Worm (Caenorhabditis elegans) whole organism, mixed stage, embryonic: ENCODE results near the gene nhr-88.

Experiments
- M03D4.4 ChIP-seq: sonication (generic microtip); optimal IDR thresholded peaks from 2 replicates; lab custom pipeline; 2017; ENCODE audit warnings: mild to moderate bottlenecking, missing genetic modification characterization, missing compliant biosample characterization
- blmp-1 ChIP-seq: fragments of 150-350 bp; optimal IDR thresholded peaks from 2 replicates; lab custom pipeline; 2014; ENCODE audit warnings: missing biosample characterization, missing genetic modification characterization
- ceh-39 ChIP-seq: fragments of 150-350 bp; optimal IDR thresholded peaks from 2 replicates; lab custom pipeline; 2014; ENCODE audit warnings: missing biosample characterization, missing genetic modification characterization
- ceh-43 ChIP-seq: fragments of 200-800 bp; sonication (Bioruptor generic); optimal IDR thresholded peaks from 2 replicates; lab custom pipeline; 2018; ENCODE audit warnings: mild to moderate bottlenecking, missing genetic modification characterization, moderate library complexity, missing compliant biosample characterization
- ceh-83 ChIP-seq: fragments of 200-800 bp; sonication (Bioruptor generic); optimal IDR thresholded peaks from 2 replicates; lab custom pipeline; 2018; ENCODE audit warnings: mild to moderate bottlenecking, missing genetic modification characterization, missing compliant biosample characterization
- ces-1 ChIP-seq: fragments of 150-350 bp; optimal IDR thresholded peaks from 2 replicates; lab custom pipeline; 2014; ENCODE audit warnings: missing biosample characterization, missing genetic modification reagents, missing genetic modification characterization
- cnd-1 ChIP-seq: fragments of 200-800 bp; sonication (Bioruptor generic); optimal IDR thresholded peaks from 2 replicates; lab custom pipeline; 2018; ENCODE audit warnings: mild to moderate bottlenecking, missing genetic modification characterization, missing compliant biosample characterization
- drap-1 ChIP-seq: fragments of 200-800 bp; sonication (Bioruptor generic); optimal IDR thresholded peaks from 3 replicates; lab custom pipeline; 2018; ENCODE audit warnings: mild to moderate bottlenecking, missing genetic modification characterization, missing compliant biosample characterization
- elt-1 ChIP-seq: sonication (generic microtip); optimal IDR thresholded peaks from 2 replicates; lab custom pipeline; 2017; ENCODE audit warnings: missing genetic modification characterization, mild to moderate bottlenecking, missing compliant biosample characterization, antibody characterized with exemption, moderate library complexity, borderline replicate concordance; ENCODE audit not compliant: insufficient read depth
- elt-3 ChIP-seq: fragments of 150-350 bp; optimal IDR thresholded peaks from 2 replicates; lab custom pipeline; 2014; ENCODE audit warnings: missing biosample characterization, missing genetic modification characterization
- hlh-1 ChIP-seq: fragments of 150-350 bp; optimal IDR thresholded peaks from 2 replicates; lab custom pipeline; 2014; ENCODE audit warnings: missing biosample characterization, missing genetic modification reagents, missing genetic modification characterization
- lin-32 ChIP-seq: fragments of 200-800 bp; sonication (Bioruptor generic); optimal IDR thresholded peaks from 2 replicates; lab custom pipeline; 2018; ENCODE audit warnings: mild to moderate bottlenecking, missing genetic modification characterization, missing compliant biosample characterization
- lsy-2 ChIP-seq: fragments of 150-350 bp; optimal IDR thresholded peaks from 2 replicates; lab custom pipeline; 2014; ENCODE audit warnings: missing biosample characterization, missing genetic modification characterization
- mab-5 ChIP-seq: fragments of 150-350 bp; optimal IDR thresholded peaks from 2 replicates; lab custom pipeline; 2014; ENCODE audit warnings: missing biosample characterization, missing genetic modification characterization
- mls-2 ChIP-seq: sonication (generic microtip); optimal IDR thresholded peaks from 2 replicates; lab custom pipeline; 2016; ENCODE audit warnings: mild to moderate bottlenecking, missing genetic modification characterization, moderate library complexity, missing compliant biosample characterization
- nhr-12 ChIP-seq: fragments of 150-350 bp; optimal IDR thresholded peaks from 2 replicates; lab custom pipeline; 2014; ENCODE audit warnings: missing biosample characterization, missing genetic modification characterization
- nhr-2 ChIP-seq: fragments of 150-350 bp; optimal IDR thresholded peaks from 2 replicates; lab custom pipeline; 2014; ENCODE audit warnings: missing biosample characterization, missing genetic modification characterization
- nhr-237 ChIP-seq: fragments of 150-350 bp; optimal IDR thresholded peaks from 2 replicates; lab custom pipeline; 2014; ENCODE audit warnings: missing biosample characterization, missing genetic modification characterization
- nhr-76 ChIP-seq: sonication (generic microtip); optimal IDR thresholded peaks from 2 replicates; lab custom pipeline; 2017; ENCODE audit warnings: missing biosample characterization, missing genetic modification characterization
- pha-4 ChIP-seq: fragments of 150-350 bp; optimal IDR thresholded peaks from 2 replicates; lab custom pipeline; 2018; ENCODE audit warnings: missing biosample characterization, missing genetic modification reagents, missing genetic modification characterization
- snpc-4 ChIP-seq: fragments of 150-350 bp; optimal IDR thresholded peaks from 2 replicates; lab custom pipeline; 2014; ENCODE audit warnings: missing biosample characterization, missing genetic modification characterization
- sptf-1 ChIP-seq: sonication (generic microtip); optimal IDR thresholded peaks from 2 replicates; lab custom pipeline; 2017; ENCODE audit warnings: mild to moderate bottlenecking, missing genetic modification characterization, moderate library complexity, missing compliant biosample characterization
- tbx-8 ChIP-seq: fragments of 200-800 bp; sonication (Bioruptor generic); optimal IDR thresholded peaks from 2 replicates; lab custom pipeline; 2018; ENCODE audit warnings: mild to moderate bottlenecking, missing genetic modification characterization, moderate library complexity, missing compliant biosample characterization
- unc-120 ChIP-seq: sonication (generic microtip); optimal IDR thresholded peaks from 2 replicates; lab custom pipeline; 2017; ENCODE audit warnings: missing genetic modification characterization, missing compliant biosample characterization; ENCODE audit not compliant: poor library complexity, severe bottlenecking
- unc-39 ChIP-seq: fragments of 150-350 bp; optimal IDR thresholded peaks from 2 replicates; lab custom pipeline; 2014; ENCODE audit warnings: missing biosample characterization, missing genetic modification characterization
- unc-62 ChIP-seq: fragments of 150-350 bp; optimal IDR thresholded peaks from 2 replicates; lab custom pipeline; 2014; ENCODE audit warnings: missing biosample characterization, missing genetic modification reagents, missing genetic modification characterization
- zip-8 ChIP-seq: fragments of 150-350 bp; optimal IDR thresholded peaks from 2 replicates; lab custom pipeline; 2014; ENCODE audit warnings: missing biosample characterization, missing genetic modification characterization
- ztf-11 ChIP-seq: fragments of 150-350 bp; optimal IDR thresholded peaks from 2 replicates; lab custom pipeline; 2014; ENCODE audit warnings: missing biosample characterization, missing genetic modification characterization

Gene nhr-88

ce11 chrII:2952629-2953028 is 23.8 kb upstream of the nhr-88 start, which contains the start of gene irld-51:
Gene irld-51 (minus strand): TSS chrII:2952729.
- TF ChIP-seq sptf-1 (no peak), tbx-8 (no peak), snpc-4 (no peak), ceh-83 (GFP tag; lab: Kevin White, UChicago) (no peak), ces-1 (GFP tag; lab: Kevin White, UChicago) (no peak)

ce11 chrII:2955656-2956115 is 20.8 kb upstream of the nhr-88 start, which contains the start of gene irld-48:
Gene irld-48 (plus strand): TSS chrII:2956065.
- TF ChIP-seq ceh-39 (tag; lab: Kevin White, UChicago), result no peak
- TF ChIP-seq elt-3 (tag; lab: Kevin White, UChicago), result no peak
- TF ChIP-seq unc-39 (tag; lab: Kevin White, UChicago), result no peak
- no peak for TF ChIP-seq mab-5 (tag; lab: Kevin White, UChicago)
- no peak for TF ChIP-seq ceh-83 (GFP tag; lab: Kevin White, UChicago)
- TF ChIP-seq mls-2 (tag; lab: Kevin White, UChicago), result no peak
- no peak for TF ChIP-seq nhr-12
- TF ChIP-seq ces-1 (GFP tag; lab: Kevin White, UChicago), result no peak
- no peak for TF ChIP-seq cnd-1 (tag; lab: Kevin White, UChicago)
- TF ChIP-seq unc-62 (GFP tag; lab: Kevin White, UChicago), result no peak
- TF ChIP-seq lin-32, result no peak
- TF ChIP-seq pha-4 (tag; lab: Kevin White, UChicago), result no peak
- TF ChIP-seq blmp-1 (tag; lab: Kevin White, UChicago), result no peak
- no peak for TF ChIP-seq unc-120
- no peak for TF ChIP-seq nhr-76
- no peak for TF ChIP-seq M03D4.4 (tag; lab: Kevin White, UChicago)

- TF ChIP-seq lsy-2 (tag; lab: Kevin White, UChicago), result no peak
- no peak for TF ChIP-seq M03D4.4 (tag; lab: Kevin White, UChicago)
- TF ChIP-seq nhr-12, result no peak
- TF ChIP-seq mls-2 (tag; lab: Kevin White, UChicago), result no peak
- no peak for TF ChIP-seq blmp-1 (tag; lab: Kevin White, UChicago)
- TF ChIP-seq drap-1, result no peak
- no peak for TF ChIP-seq ceh-43 (GFP tag; lab: Kevin White, UChicago)
- TF ChIP-seq sptf-1, result no peak
- no peak for TF ChIP-seq nhr-76
- no peak for TF ChIP-seq elt-1 (tag; lab: Kevin White, UChicago)
- no peak for TF ChIP-seq lin-32
- no peak for TF ChIP-seq zip-8 (tag; lab: Kevin White, UChicago)
- no peak for TF ChIP-seq ceh-83 (GFP tag; lab: Kevin White, UChicago)
- TF ChIP-seq hlh-1 (tag; lab: Kevin White, UChicago), result no peak
- no peak for TF ChIP-seq unc-62 (GFP tag; lab: Kevin White, UChicago)
- TF ChIP-seq mab-5 (tag; lab: Kevin White, UChicago), result no peak
- TF ChIP-seq pha-4 (tag; lab: Kevin White, UChicago), result no peak
- TF ChIP-seq ceh-39 (tag; lab: Kevin White, UChicago), result no peak
- TF ChIP-seq, all 35 proteins: peak for 0
These were observed 18.1 kb upstream of the nhr-88 start, which contains the start of gene srw-60 for ce11 chrII:2958308-2958707. Gene srw-60 (plus strand): TSS chrII:2958608.

- TF ChIP-seq zip-8 (tag; lab: Kevin White, UChicago), result peak; percentile 77
- TF ChIP-seq nhr-237, result no peak
These were observed 13.8 kb upstream of the nhr-88 start for ce11 chrII:2962531-2963164.

ce11 chrII:2963619-2964018 is 12.8 kb upstream of the nhr-88 start:
- TF ChIP-seq pha-4 (tag; lab: Kevin White, UChicago) (no peak), sptf-1 (no peak), mab-5 (tag; lab: Kevin White, UChicago) (no peak), ztf-11 (no peak), lin-32 (no peak), hlh-1 (tag; lab: Kevin White, UChicago) (no peak), nhr-2 (tag; lab: Kevin White, UChicago) (no peak)
